Worm (Caenorhabditis elegans): ENCODE measurements around the gene nhr-27.

DNA sequence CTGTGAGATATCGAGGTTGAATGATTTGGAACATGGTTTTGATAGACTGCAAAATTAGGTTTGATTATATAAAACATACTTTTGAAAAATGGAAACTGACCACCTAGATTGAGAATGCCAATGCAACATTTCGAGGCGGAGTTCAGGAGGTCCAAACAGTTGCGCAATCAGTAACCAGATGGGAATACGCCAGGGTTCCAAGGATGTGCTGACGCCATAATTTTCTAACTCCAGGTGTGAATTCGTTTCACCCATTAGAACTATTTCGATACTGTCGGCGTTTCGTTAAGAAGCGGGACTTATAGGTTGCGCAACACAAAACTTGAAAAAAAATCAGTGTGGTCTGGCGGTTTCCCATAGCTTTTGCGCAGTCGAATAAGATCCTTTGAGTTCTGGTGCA is 148.3 kb downstream of the nhr-27 start, which contains the start of gene C02B4.3:
- no peak for TF ChIP-seq nhr-6 (tag; optimal IDR thresholded peaks at IDR 0.05)
- no peak for TF ChIP-seq nhr-28 (tag; optimal IDR thresholded peaks at IDR 0.05)
- no peak for TF ChIP-seq snpc-1.2 (GFP tag; IDR thresholded peaks at IDR 0.05)
- no peak for TF ChIP-seq dpl-1 (GFP tag; optimal IDR thresholded peaks at IDR 0.05)
- no peak for TF ChIP-seq lin-39 (tag; optimal IDR thresholded peaks at IDR 0.05)
- no peak for TF ChIP-seq nhr-11 (tag; optimal IDR thresholded peaks at IDR 0.05)
- no peak for TF ChIP-seq ama-1 (optimal IDR thresholded peaks at IDR 0.05)
